Worm (Caenorhabditis elegans): ENCODE results near the gene irg-7.
A peak's percentile ranks its signal among the peaks of the same experiment; 100 is the strongest.

Gene irg-7

ce11 chrX:3283189-3283588, 39.8 kb upstream of the irg-7 start (continued):
- TF ChIP-seq lin-13 (GFP tag; optimal IDR thresholded peaks at IDR 0.05) (no peak), F44E2.7 (GFP tag; IDR thresholded peaks at IDR 0.05) (no peak), egl-43 (GFP tag; IDR thresholded peaks at IDR 0.05) (no peak), hlh-11 (tag; optimal IDR thresholded peaks at IDR 0.05) (peak; percentile 48), unc-39 (tag; optimal IDR thresholded peaks at IDR 0.05) (no peak), madf-5 (GFP tag; IDR thresholded peaks at IDR 0.05) (no peak), Y48G9A.11 (GFP tag; IDR thresholded peaks at IDR 0.05) (no peak), nhr-237 (tag; optimal IDR thresholded peaks at IDR 0.05) (no peak), daf-16 (GFP tag; optimal IDR thresholded peaks at IDR 0.05) (no peak), daf-16 (tag; optimal IDR thresholded peaks at IDR 0.05) (peak; percentile 69), lin-38 (GFP tag; IDR thresholded peaks at IDR 0.05) (no peak), tra-1 (GFP tag; IDR thresholded peaks at IDR 0.05) (no peak), gei-8 (GFP tag; optimal IDR thresholded peaks at IDR 0.05) (no peak), php-3 (GFP tag; IDR thresholded peaks at IDR 0.05) (peak; percentile 58; the same call in 1 of the 2 replicates), Y105C5A.15 (GFP tag; IDR thresholded peaks at IDR 0.05) (no peak), nhr-25 (tag; optimal IDR thresholded peaks at IDR 0.05; ENCODE audit: borderline replicate concordance, insufficient read depth) (no peak)

- TF ChIP-seq aha-1 (tag) (peak; percentile 13), daf-12 (tag; optimal IDR thresholded peaks at IDR 0.05) (no peak), F37D6.2 (tag; optimal IDR thresholded peaks at IDR 0.05) (no peak), ceh-32 (tag; optimal IDR thresholded peaks at IDR 0.05; ENCODE audit: poor library complexity) (no peak), D1046.2 (GFP tag; IDR thresholded peaks at IDR 0.05) (no peak), spr-1 (tag; optimal IDR thresholded peaks at IDR 0.05) (no peak), hlh-11 (tag; optimal IDR thresholded peaks at IDR 0.05) (peak; percentile 13), T26A8.4 (GFP tag; IDR thresholded peaks at IDR 0.05) (no peak), nhr-102 (tag; optimal IDR thresholded peaks at IDR 0.05) (no peak), set-16 (GFP tag; IDR thresholded peaks at IDR 0.05) (no peak), daf-16 (GFP tag; optimal IDR thresholded peaks at IDR 0.05) (no peak), daf-16 (tag; optimal IDR thresholded peaks at IDR 0.05) (peak; percentile 64), nhr-28 (tag; optimal IDR thresholded peaks at IDR 0.05) (peak; percentile 62), Y75B8A.6 (GFP tag; IDR thresholded peaks at IDR 0.05) (no peak), mep-1 (tag; optimal IDR thresholded peaks at IDR 0.05) (no peak), ctbp-1 (GFP tag; IDR thresholded peaks at IDR 0.05) (no peak), unc-39 (tag; optimal IDR thresholded peaks at IDR 0.05) (no peak), pqm-1 (tag; optimal IDR thresholded peaks at IDR 0.05) (peak; percentile 37), hif-1 (tag; optimal IDR thresholded peaks at IDR 0.05) (no peak), ceh-28 (tag; optimal IDR thresholded peaks at IDR 0.05) (no peak), vab-7 (GFP tag; IDR thresholded peaks at IDR 0.05) (no peak)
Observed at ce11 chrX:3282306-3282705, 38.9 kb upstream of the irg-7 start, which contains the start of gene K09C4.5. TSS of gene K09C4.5 (plus strand) at chrX:3282631.

- TF ChIP-seq dmd-8 (GFP tag; IDR thresholded peaks at IDR 0.05) = no peak
- TF ChIP-seq F44E2.7 (GFP tag; IDR thresholded peaks at IDR 0.05) = no peak
Observed at ce11 chrX:3280130-3280529, 36.7 kb upstream of the irg-7 start, which contains the start of gene K09C4.10. TSS of gene K09C4.10 (minus strand) at chrX:3280230.

- TF ChIP-seq F44E2.7 (GFP tag; IDR thresholded peaks at IDR 0.05) = no peak
- no peak for TF ChIP-seq zfp-3 (GFP tag; conservative IDR thresholded peaks at IDR 0.05)
- TF ChIP-seq lin-1 (GFP tag; IDR thresholded peaks at IDR 0.05) = no peak
- TF ChIP-seq D1046.2 (GFP tag; IDR thresholded peaks at IDR 0.05) = no peak
- TF ChIP-seq ceh-28 (tag; optimal IDR thresholded peaks at IDR 0.05) = no peak
- no peak for TF ChIP-seq lin-13 (GFP tag; optimal IDR thresholded peaks at IDR 0.05)
- TF ChIP-seq dve-1 (tag; optimal IDR thresholded peaks at IDR 0.05; ENCODE audit: insufficient read depth) = no peak
- TF ChIP-seq nhr-111 (GFP tag; optimal IDR thresholded peaks at IDR 0.05) = no peak
- TF ChIP-seq ceh-44 (GFP tag; IDR thresholded peaks at IDR 0.05) = no peak
- TF ChIP-seq Y5F2A.4 (GFP tag; optimal IDR thresholded peaks at IDR 0.05) = no peak
- TF ChIP-seq F37D6.2 (tag; optimal IDR thresholded peaks at IDR 0.05) = no peak
- TF ChIP-seq duxl-1 (tag; optimal IDR thresholded peaks at IDR 0.05; ENCODE audit: poor library complexity) = no peak
Observed at ce11 chrX:3272580-3272979, 29.1 kb upstream of the irg-7 start, which contains the start of gene K09C4.7. TSS of gene K09C4.7 (plus strand) at chrX:3272880.
